Worm (Caenorhabditis elegans) whole organism, L4 larva: ENCODE measurements around the gene H10E21.4.

ENCODE experiments used
- F26F4.8 ChIP-seq: fragments of 200-800 bp; sonication (Bioruptor generic); conservative IDR thresholded peaks from 2 replicates; pipeline ENCODE4 v1.3.6; 2022; ENCODE audit warnings: missing genetic modification characterization, missing compliant biosample characterization
- F37D6.2 ChIP-seq: sonication (generic microtip); optimal IDR thresholded peaks from 2 replicates; lab custom pipeline; 2016; ENCODE audit warnings: mild to moderate bottlenecking, missing genetic modification characterization, missing compliant biosample characterization
- T26A8.4 ChIP-seq: fragments of 200-800 bp; sonication (Bioruptor generic); IDR thresholded peaks from 2 replicates; pipeline ENCODE4 v1.3.6; 2022; ENCODE audit warnings: missing genetic modification characterization, missing compliant biosample characterization
- Y48G9A.11 ChIP-seq: fragments of 200-800 bp; sonication (Bioruptor generic); IDR thresholded peaks from 2 replicates; pipeline ENCODE4 v1.3.6; 2022; ENCODE audit warnings: missing genetic modification reagents, missing genetic modification characterization, missing compliant biosample characterization
- ZK337.2 ChIP-seq: fragments of 200-800 bp; sonication (Bioruptor generic); IDR thresholded peaks from 2 replicates; pipeline ENCODE4 v1.3.6; 2022; ENCODE audit warnings: missing genetic modification reagents, missing genetic modification characterization, missing compliant biosample characterization
- aha-1 ChIP-seq: fragments of 150-350 bp; peaks from one replicate; lab custom pipeline; 2014; ENCODE audit warnings: missing biosample characterization, missing genetic modification characterization
- ceh-20 ChIP-seq: fragments of 200-800 bp; sonication (Bioruptor generic); IDR thresholded peaks from 2 replicates; pipeline ENCODE4 v1.3.6; 2022; ENCODE audit warnings: missing genetic modification reagents, missing genetic modification characterization, missing compliant biosample characterization
- ctbp-1 ChIP-seq: fragments of 200-800 bp; sonication (Bioruptor generic); IDR thresholded peaks from 2 replicates; pipeline ENCODE4 v1.3.6; 2022; ENCODE audit warnings: missing genetic modification reagents, missing genetic modification characterization, missing compliant biosample characterization
- daf-16 ChIP-seq, 3 experiments: sonication (generic microtip); optimal IDR thresholded peaks; 2 replicates each; lab custom pipeline; 2016 to 2017; ENCODE audit warnings: missing genetic modification characterization in 3 of 3, missing genetic modification reagents in 3 of 3, mild to moderate bottlenecking in 2 of 3, missing compliant biosample characterization in 2 of 3, missing biosample characterization in 1 of 3, moderate library complexity in 1 of 3
- daf-8 ChIP-seq: fragments of 200-800 bp; sonication (Bioruptor generic); IDR thresholded peaks from 2 replicates; pipeline ENCODE4 v1.3.6; 2022; ENCODE audit warnings: missing genetic modification characterization, missing compliant biosample characterization
- dmd-6 ChIP-seq: fragments of 200-800 bp; sonication (Bioruptor generic); IDR thresholded peaks from 2 replicates; pipeline ENCODE4 v1.3.6; 2022; ENCODE audit warnings: missing genetic modification reagents, missing genetic modification characterization, missing compliant biosample characterization
- dmd-8 ChIP-seq: fragments of 200-800 bp; sonication (Bioruptor generic); IDR thresholded peaks from 2 replicates; pipeline ENCODE4 v1.3.6; 2022; ENCODE audit warnings: missing genetic modification characterization, missing compliant biosample characterization
- egl-43 ChIP-seq: fragments of 200-800 bp; sonication (Bioruptor generic); IDR thresholded peaks from 2 replicates; pipeline ENCODE4 v1.3.6; 2022; ENCODE audit warnings: missing genetic modification reagents, missing genetic modification characterization, missing compliant biosample characterization
- fkh-10 ChIP-seq: fragments of 150-350 bp; optimal IDR thresholded peaks from 2 replicates; lab custom pipeline; 2014; ENCODE audit warnings: missing biosample characterization, missing genetic modification reagents, missing genetic modification characterization
- hif-1 ChIP-seq, 2 experiments: sonication (generic microtip); optimal IDR thresholded peaks; 2 replicates each; lab custom pipeline; 2016 to 2017; ENCODE audit warnings: missing compliant biosample characterization in 2 of 2, missing genetic modification characterization in 2 of 2, missing genetic modification reagents in 2 of 2, missing genotype in 2 of 2, mild to moderate bottlenecking in 1 of 2
- hlh-11 ChIP-seq: fragments of 200-800 bp; sonication (Bioruptor generic); optimal IDR thresholded peaks from 2 replicates; lab custom pipeline; 2018; ENCODE audit warnings: mild to moderate bottlenecking, missing genetic modification characterization, missing compliant biosample characterization
- hlh-30 ChIP-seq: sonication (generic microtip); optimal IDR thresholded peaks from 2 replicates; lab custom pipeline; 2017; ENCODE audit warnings: antibody characterized with exemption, mild to moderate bottlenecking, missing genetic modification characterization, missing compliant biosample characterization; ENCODE audit not compliant: insufficient read depth
- hmg-1.1 ChIP-seq: fragments of 200-800 bp; sonication (Bioruptor generic); IDR thresholded peaks from 2 replicates; pipeline ENCODE4 v1.3.6; 2022; ENCODE audit warnings: missing genetic modification reagents, missing genetic modification characterization, missing compliant biosample characterization
- lin-15B ChIP-seq: fragments of 150-350 bp; sonication (generic microtip); optimal IDR thresholded peaks from 3 replicates; lab custom pipeline; 2014; ENCODE audit warnings: missing biosample characterization, missing genetic modification characterization
- lin-38 ChIP-seq: fragments of 200-800 bp; sonication (Bioruptor generic); IDR thresholded peaks from 2 replicates; pipeline ENCODE4 v1.3.6; 2022; ENCODE audit warnings: missing genetic modification reagents, missing genetic modification characterization, missing compliant biosample characterization
- lin-39 ChIP-seq: fragments of 150-350 bp; optimal IDR thresholded peaks from 2 replicates; lab custom pipeline; 2014; ENCODE audit warnings: missing biosample characterization, missing genetic modification reagents, missing genetic modification characterization
- lir-3 ChIP-seq: sonication (generic microtip); optimal IDR thresholded peaks from 2 replicates; lab custom pipeline; 2016; ENCODE audit warnings: mild to moderate bottlenecking, missing genetic modification characterization, missing compliant biosample characterization
- lsy-2 ChIP-seq, 2 experiments: fragments of 150-350 bp in 1 of 2; sonication (generic microtip) in 1 of 2; optimal IDR thresholded peaks; 2 replicates each; lab custom pipeline; 2014 to 2017; ENCODE audit warnings: missing biosample characterization in 2 of 2, missing genetic modification characterization in 2 of 2
- madf-5 ChIP-seq, 2 experiments: fragments of 200-800 bp; sonication (Bioruptor generic); IDR thresholded peaks; 2 replicates each; pipeline ENCODE4 v1.3.6; 2022; ENCODE audit warnings: missing compliant biosample characterization in 2 of 2, missing genetic modification characterization in 2 of 2
- mdl-1 ChIP-seq, 2 experiments: fragments of 150-350 bp in 1 of 2; sonication (generic microtip) in 1 of 2; optimal IDR thresholded peaks; 2 replicates each; lab custom pipeline; 2014 to 2017; ENCODE audit warnings: missing biosample characterization in 2 of 2, missing genetic modification characterization in 2 of 2
- mdt-29 ChIP-seq: fragments of 200-800 bp; sonication (Bioruptor generic); IDR thresholded peaks from 2 replicates; pipeline ENCODE4 v1.3.6; 2022; ENCODE audit warnings: missing genetic modification reagents, missing genetic modification characterization, missing compliant biosample characterization
- mep-1 ChIP-seq: fragments of 150-350 bp; sonication (generic microtip); optimal IDR thresholded peaks from 3 replicates; lab custom pipeline; 2014; ENCODE audit warnings: missing biosample characterization, missing genetic modification characterization
- mes-2 ChIP-seq: sonication (generic microtip); optimal IDR thresholded peaks from 2 replicates; lab custom pipeline; 2016; ENCODE audit warnings: missing genotype, mild to moderate bottlenecking, missing genetic modification characterization, missing compliant biosample characterization; ENCODE audit not compliant: poor library complexity, severe bottlenecking
- nhr-102 ChIP-seq: sonication (generic microtip); optimal IDR thresholded peaks from 2 replicates; lab custom pipeline; 2016; ENCODE audit warnings: mild to moderate bottlenecking, missing genetic modification characterization, moderate library complexity, missing compliant biosample characterization
- nhr-41 ChIP-seq: fragments of 200-800 bp; sonication (Bioruptor generic); IDR thresholded peaks from 2 replicates; pipeline ENCODE4 v1.3.6; 2022; ENCODE audit warnings: missing genetic modification reagents, missing genetic modification characterization, missing compliant biosample characterization
- nhr-48 ChIP-seq: sonication (generic microtip); optimal IDR thresholded peaks from 2 replicates; lab custom pipeline; 2016; ENCODE audit warnings: mild to moderate bottlenecking, missing genetic modification characterization, missing compliant biosample characterization
- nhr-76 ChIP-seq: fragments of 150-350 bp; optimal IDR thresholded peaks from 2 replicates; lab custom pipeline; 2014; ENCODE audit warnings: missing biosample characterization, missing genetic modification characterization
- nhr-77 ChIP-seq: fragments of 150-350 bp; optimal IDR thresholded peaks from 2 replicates; lab custom pipeline; 2014; ENCODE audit warnings: missing biosample characterization, missing genetic modification characterization
- skn-1 ChIP-seq: fragments of 150-350 bp; optimal IDR thresholded peaks from 2 replicates; lab custom pipeline; 2014; ENCODE audit warnings: missing biosample characterization, missing genetic modification characterization
- snpc-4 ChIP-seq: fragments of 150-350 bp; optimal IDR thresholded peaks from 2 replicates; lab custom pipeline; 2014; ENCODE audit warnings: missing biosample characterization, missing genetic modification characterization
- spr-3 ChIP-seq: fragments of 200-800 bp; sonication (Bioruptor generic); optimal IDR thresholded peaks from 2 replicates; lab custom pipeline; 2018; ENCODE audit warnings: mild to moderate bottlenecking, missing genetic modification characterization, missing compliant biosample characterization
- tag-97 ChIP-seq: fragments of 200-800 bp; sonication (Bioruptor generic); IDR thresholded peaks from 2 replicates; pipeline ENCODE4 v1.3.6; 2022; ENCODE audit warnings: missing genetic modification characterization, missing compliant biosample characterization
- tra-1 ChIP-seq: fragments of 200-800 bp; sonication (Bioruptor generic); IDR thresholded peaks from 2 replicates; pipeline ENCODE4 v1.3.6; 2022; ENCODE audit warnings: missing genetic modification reagents, missing genetic modification characterization, missing compliant biosample characterization
- unc-130 ChIP-seq: sonication (generic microtip); optimal IDR thresholded peaks from 2 replicates; lab custom pipeline; 2016; ENCODE audit warnings: missing genetic modification reagents, missing genetic modification characterization, missing compliant biosample characterization
- unc-39 ChIP-seq: sonication (generic microtip); optimal IDR thresholded peaks from 2 replicates; lab custom pipeline; 2017; ENCODE audit warnings: missing biosample characterization, missing genetic modification characterization
- unc-62 ChIP-seq, 3 experiments: fragments of 150-350 bp in 1 of 3; sonication (generic microtip); optimal IDR thresholded peaks in 2 of 3; peaks in 1 of 3; 1 replicate in 1 of 3; 2 replicates in 2 of 3; lab custom pipeline; 2014 to 2017; ENCODE audit warnings: missing biosample characterization in 3 of 3, missing genetic modification characterization in 3 of 3, missing genetic modification reagents in 3 of 3, missing genotype in 1 of 3
- vab-7 ChIP-seq: fragments of 200-800 bp; sonication (Bioruptor generic); IDR thresholded peaks from 2 replicates; pipeline ENCODE4 v1.3.6; 2022; ENCODE audit warnings: missing genetic modification reagents, missing genetic modification characterization, missing compliant biosample characterization
- zag-1 ChIP-seq: fragments of 150-350 bp; optimal IDR thresholded peaks from 2 replicates; lab custom pipeline; 2014; ENCODE audit warnings: missing biosample characterization, missing genetic modification characterization
- zip-11 ChIP-seq: fragments of 200-800 bp; sonication (Bioruptor generic); IDR thresholded peaks from 2 replicates; pipeline ENCODE4 v1.3.6; 2022; ENCODE audit warnings: missing genetic modification characterization, missing compliant biosample characterization
- zip-2 ChIP-seq: fragments of 150-350 bp; optimal IDR thresholded peaks from 2 replicates; lab custom pipeline; 2014; ENCODE audit warnings: missing biosample characterization, missing genetic modification characterization

H10E21.4 gene

DNA sequence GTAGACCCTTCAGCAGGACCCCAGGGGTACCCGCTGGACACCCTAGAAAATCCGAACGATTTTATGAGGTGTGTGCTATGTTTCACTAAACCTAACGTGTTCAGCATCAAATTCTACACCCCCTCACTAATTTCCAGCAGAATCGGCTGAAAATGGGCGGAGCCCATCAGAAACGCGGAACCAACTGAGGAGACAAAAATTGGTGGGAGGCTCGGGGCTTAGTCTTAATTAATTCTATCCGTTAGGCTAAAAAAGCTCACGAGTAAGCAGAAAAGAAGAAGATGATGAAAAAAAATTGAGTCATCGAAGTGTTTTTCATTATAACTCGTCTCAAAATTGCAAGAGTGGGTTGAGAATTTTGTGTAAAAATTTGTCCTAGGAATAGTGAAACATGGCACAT, 9.4 kb upstream of the H10E21.4 start:
- TF ChIP-seq mdt-29 (GFP tag; lab: Robert Waterston, UW) = no peak
- TF ChIP-seq lsy-2 (tag; optimal IDR thresholded peaks at IDR 0.05; lab: Kevin White, UChicago) = no peak
- TF ChIP-seq, all 104 proteins: peak for 0

DNA sequence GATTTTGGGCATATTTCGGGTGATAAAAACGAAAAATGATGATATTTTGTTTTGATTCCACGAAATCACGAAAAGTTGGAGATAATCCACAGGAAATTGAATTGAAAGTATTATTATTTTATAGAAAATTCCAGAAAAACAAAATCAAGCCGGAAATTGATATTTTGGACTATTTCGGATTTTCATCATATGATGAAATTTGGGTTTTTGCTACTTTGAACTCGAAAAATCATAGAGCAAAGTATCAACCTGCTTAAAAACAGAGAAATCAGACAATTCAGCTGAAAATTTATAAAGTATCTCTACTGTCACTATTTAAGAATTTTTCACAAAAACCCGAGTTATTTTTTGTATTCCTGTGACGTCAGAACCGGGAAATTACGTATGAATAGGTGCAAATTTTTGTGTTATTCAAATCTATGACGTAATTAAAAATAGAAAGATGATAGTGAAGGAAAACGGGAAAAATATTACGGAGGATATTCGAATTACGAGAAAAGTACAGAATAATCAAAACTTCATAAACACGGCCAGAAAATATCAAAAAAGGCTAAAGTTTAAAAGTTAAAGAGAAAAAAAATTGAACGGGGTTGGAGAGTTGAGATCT, 8.0 kb upstream of the H10E21.4 start:
- TF ChIP-seq unc-130 (GFP tag; lab: Kevin White, UChicago) = no peak
- no peak for TF ChIP-seq zip-2 (tag; lab: Kevin White, UChicago)
- TF ChIP-seq zip-11 (GFP tag; lab: Robert Waterston, UW) = no peak
- no peak for TF ChIP-seq skn-1 (tag; lab: Kevin White, UChicago)
- TF ChIP-seq F26F4.8 = no peak
- no peak for TF ChIP-seq nhr-76 (tag; lab: Kevin White, UChicago)

DNA sequence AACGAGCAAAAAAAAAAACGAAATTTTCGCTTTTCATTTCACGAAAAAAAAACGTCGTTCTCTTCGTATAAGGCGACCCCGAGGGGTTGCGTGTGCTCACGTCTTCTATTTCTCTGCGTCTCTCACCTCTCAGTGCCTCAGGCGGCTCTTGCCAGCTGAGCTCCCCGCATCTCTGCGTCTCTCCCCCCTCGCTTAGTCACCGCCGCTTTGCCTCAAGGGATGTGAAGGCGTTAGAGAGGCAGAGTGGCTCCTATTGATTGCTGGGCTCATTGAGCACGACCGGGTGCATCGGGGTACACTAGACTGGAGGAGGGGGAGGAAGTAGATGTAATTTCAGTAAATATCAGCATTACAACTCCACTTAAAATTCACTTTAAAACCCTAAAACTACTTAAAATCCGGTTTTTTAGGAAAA, 6.1 kb upstream of the H10E21.4 start:
- 0 out of 2 replicates have a peak, but pooled peaks have one; percentile 12 for TF ChIP-seq tag-97
- TF ChIP-seq mep-1 = peak; percentile 46
- TF ChIP-seq mdl-1 (tag; optimal IDR thresholded peaks at IDR 0.05; lab: Kevin White, UChicago) = peak; percentile 69 to 72
- TF ChIP-seq fkh-10 (GFP tag; lab: Kevin White, UChicago) = peak; percentile 82
- TF ChIP-seq ZK337.2 (GFP tag; lab: Robert Waterston, UW) = no peak
- TF ChIP-seq T26A8.4 = peak; percentile 37; the same call in 1 of the 2 replicates
- TF ChIP-seq hlh-11 (tag; lab: Kevin White, UChicago) = peak; percentile 84
- TF ChIP-seq Y48G9A.11 = no peak
- peak; percentile 32 for TF ChIP-seq zag-1 (tag; lab: Kevin White, UChicago)
- TF ChIP-seq lin-39 (tag; lab: Kevin White, UChicago) = no peak
- TF ChIP-seq lir-3 (tag; lab: Kevin White, UChicago) = no peak
- 0 out of 2 replicates have a peak, but pooled peaks have one; percentile 42 for TF ChIP-seq vab-7 (GFP tag; lab: Robert Waterston, UW)
- TF ChIP-seq daf-8 (GFP tag; lab: Robert Waterston, UW) = no peak
- TF ChIP-seq lin-38 (GFP tag; lab: Robert Waterston, UW) = 0 out of 2 replicates have a peak, but pooled peaks have one; percentile 11
- peak; percentile 83 for TF ChIP-seq ctbp-1 (GFP tag; lab: Robert Waterston, UW)
- peak; percentile 1 for TF ChIP-seq spr-3 (GFP tag; lab: Kevin White, UChicago)
- TF ChIP-seq lsy-2 (tag; optimal IDR thresholded peaks at IDR 0.05; lab: Kevin White, UChicago) = peak; percentile 61 to 68
- TF ChIP-seq hlh-30 (tag; lab: Kevin White, UChicago) = peak; percentile 94
- peak; percentile 62; the same call in 1 of the 2 replicates for TF ChIP-seq tra-1 (GFP tag; lab: Robert Waterston, UW)
- no peak for TF ChIP-seq nhr-41 (GFP tag; lab: Robert Waterston, UW)
- peak; percentile 93 for TF ChIP-seq aha-1 (tag; lab: Kevin White, UChicago)
- TF ChIP-seq hmg-1.1 (GFP tag; lab: Robert Waterston, UW) = peak; percentile 82
- TF ChIP-seq daf-16 (GFP tag; optimal IDR thresholded peaks at IDR 0.05; lab: Kevin White, UChicago) = no peak
- TF ChIP-seq daf-16 (tag; optimal IDR thresholded peaks at IDR 0.05; lab: Kevin White, UChicago) = no peak
- TF ChIP-seq egl-43 (GFP tag; lab: Robert Waterston, UW) = peak; percentile 84
- no peak for TF ChIP-seq snpc-4 (tag; lab: Kevin White, UChicago)
- TF ChIP-seq nhr-48 = peak; percentile 76
- TF ChIP-seq unc-39 = no peak
- peak in 1 of 2 experiments; percentile 80 for TF ChIP-seq hif-1 (tag; optimal IDR thresholded peaks at IDR 0.05; lab: Kevin White, UChicago)
- TF ChIP-seq nhr-102 (tag; lab: Kevin White, UChicago) = no peak
- TF ChIP-seq mes-2 (tag; lab: Kevin White, UChicago) = peak; percentile 55
- peak; percentile 47 for TF ChIP-seq dmd-6 (GFP tag; lab: Robert Waterston, UW)
- peak in 1 of 2 experiments; percentile 61 for TF ChIP-seq unc-62 (GFP tag; optimal IDR thresholded peaks at IDR 0.05 in 1 of 2; lab: Kevin White, UChicago)
- TF ChIP-seq unc-62 (tag; optimal IDR thresholded peaks at IDR 0.05; lab: Kevin White, UChicago) = no peak
- TF ChIP-seq F37D6.2 = peak; percentile 80
- TF ChIP-seq ceh-20 = peak; percentile 68
- no peak for TF ChIP-seq madf-5 (GFP tag; IDR thresholded peaks at IDR 0.05; lab: Robert Waterston, UW)
- TF ChIP-seq nhr-77 = no peak
- no peak for TF ChIP-seq lin-15B (tag; lab: Kevin White, UChicago)
- peak; percentile 51; the same call in 1 of the 2 replicates for TF ChIP-seq dmd-8
